Fruit fly (Drosophila melanogaster) whole organism, embryonic: ENCODE data around the gene Obp19b.

Experiments
- Aef1 ChIP-seq: fragments of 200-800 bp; sonication (Bioruptor generic); IDR thresholded peaks from 3 replicates; pipeline ENCODE4 v1.3.6; 2022; ENCODE audit warnings: missing biosample characterization, missing genetic modification characterization
- B-H2 ChIP-seq: fragments of 200-800 bp; sonication (Bioruptor generic); optimal IDR thresholded peaks from 2 replicates; lab custom pipeline; 2018; ENCODE audit warnings: missing biosample characterization, mild to moderate bottlenecking, missing genetic modification characterization
- CG10543 ChIP-seq: fragments of 200-800 bp; sonication (Bioruptor generic); optimal IDR thresholded peaks from 3 replicates; lab custom pipeline; 2017; ENCODE audit warnings: missing biosample characterization, mild to moderate bottlenecking, missing genetic modification characterization, moderate library complexity
- CG13123 ChIP-seq: fragments of 200-800 bp; sonication (Bioruptor generic); optimal IDR thresholded peaks from 2 replicates; lab custom pipeline; 2016; ENCODE audit warnings: missing biosample characterization, missing genetic modification characterization
- CG14050 ChIP-seq: fragments of 200-800 bp; sonication (Bioruptor generic); IDR thresholded peaks from 3 replicates; pipeline ENCODE4 v1.3.6; 2022; ENCODE audit warnings: missing biosample characterization, missing genetic modification characterization
- CG14965 ChIP-seq: fragments of 200-800 bp; sonication (Bioruptor generic); optimal IDR thresholded peaks from 2 replicates; lab custom pipeline; 2016; ENCODE audit warnings: missing biosample characterization, missing genetic modification characterization, borderline replicate concordance
- CG15011 ChIP-seq: fragments of 200-800 bp; sonication (Bioruptor generic); optimal IDR thresholded peaks from 3 replicates; lab custom pipeline; 2018; ENCODE audit warnings: missing biosample characterization, mild to moderate bottlenecking, missing genetic modification characterization
- CG1602 ChIP-seq: fragments of 200-800 bp; sonication (Bioruptor generic); optimal IDR thresholded peaks from 3 replicates; lab custom pipeline; 2016; ENCODE audit warnings: missing biosample characterization, missing genetic modification characterization
- CG16813 ChIP-seq: fragments of 200-800 bp; sonication (Bioruptor generic); IDR thresholded peaks from 3 replicates; pipeline ENCODE4 v1.3.6; 2022; ENCODE audit warnings: missing biosample characterization, missing genetic modification characterization; ENCODE audit not compliant: partially characterized antibody
- CG2129 ChIP-seq: fragments of 200-800 bp; sonication (Bioruptor generic); IDR thresholded peaks from 2 replicates; pipeline ENCODE4 v1.3.6; 2022; ENCODE audit warnings: missing biosample characterization, missing genetic modification characterization; ENCODE audit not compliant: partially characterized antibody
- CG2889 ChIP-seq: fragments of 200-800 bp; sonication (Bioruptor generic); IDR thresholded peaks from 3 replicates; pipeline ENCODE4 v1.3.6; 2022; ENCODE audit warnings: missing biosample characterization, missing genetic modification characterization
- CG30020 ChIP-seq: fragments of 200-800 bp; optimal IDR thresholded peaks from 2 replicates; lab custom pipeline; 2019; ENCODE audit warnings: missing biosample characterization, mild to moderate bottlenecking, missing genetic modification characterization, moderate library complexity
- CG32532 ChIP-seq: fragments of 200-800 bp; sonication (Bioruptor generic); IDR thresholded peaks from 2 replicates; pipeline ENCODE4 v1.3.6; 2022; ENCODE audit warnings: missing biosample characterization, missing genetic modification characterization
- CG42726 ChIP-seq: fragments of 200-800 bp; sonication (Bioruptor generic); IDR thresholded peaks from 2 replicates; pipeline ENCODE4 v1.3.6; 2022; ENCODE audit warnings: missing biosample characterization, missing genetic modification characterization; ENCODE audit not compliant: partially characterized antibody
- CG4360 ChIP-seq: fragments of 200-800 bp; sonication (Bioruptor generic); IDR thresholded peaks from 2 replicates; pipeline ENCODE4 v1.3.6; 2022; ENCODE audit warnings: missing biosample characterization, missing genetic modification characterization
- CG4404 ChIP-seq: fragments of 200-800 bp; sonication (Bioruptor generic); IDR thresholded peaks from 2 replicates; pipeline ENCODE4 v1.3.6; 2022; ENCODE audit warnings: missing biosample characterization, missing genetic modification characterization
- CG4707 ChIP-seq: fragments of 200-800 bp; sonication (Bioruptor generic); optimal IDR thresholded peaks from 2 replicates; lab custom pipeline; 2018; ENCODE audit warnings: missing biosample characterization, mild to moderate bottlenecking, missing genetic modification characterization, moderate library complexity
- CG4854 ChIP-seq: fragments of 200-800 bp; sonication (Bioruptor generic); optimal IDR thresholded peaks from 2 replicates; lab custom pipeline; 2016; ENCODE audit warnings: missing biosample characterization, missing genetic modification characterization, inconsistent platforms
- CG6689 ChIP-seq: fragments of 200-800 bp; sonication (Bioruptor generic); IDR thresholded peaks from 2 replicates; pipeline ENCODE4 v1.3.6; 2022; ENCODE audit warnings: missing biosample characterization, missing genetic modification characterization
- CG7963 ChIP-seq: fragments of 200-800 bp; sonication (Bioruptor generic); IDR thresholded peaks from 3 replicates; pipeline ENCODE4 v1.3.6; 2022; ENCODE audit warnings: missing biosample characterization, missing genetic modification characterization; ENCODE audit not compliant: partially characterized antibody
- CG9609 ChIP-seq: fragments of 200-800 bp; sonication (Bioruptor generic); optimal IDR thresholded peaks from 3 replicates; lab custom pipeline; 2016; ENCODE audit warnings: missing biosample characterization, missing genetic modification characterization
- Fer1 ChIP-seq: fragments of 200-800 bp; sonication (Bioruptor generic); optimal IDR thresholded peaks from 2 replicates; lab custom pipeline; 2017; ENCODE audit warnings: missing biosample characterization, mild to moderate bottlenecking, missing genetic modification characterization
- Gsc ChIP-seq: fragments of 200-800 bp; sonication (Bioruptor generic); IDR thresholded peaks from 2 replicates; pipeline ENCODE4 v1.3.6; 2022; ENCODE audit warnings: missing biosample characterization, missing genetic modification characterization
- H15 ChIP-seq: fragments of 200-800 bp; sonication (Bioruptor generic); IDR thresholded peaks from 3 replicates; pipeline ENCODE4 v1.3.6; 2022; ENCODE audit warnings: missing biosample characterization, missing genetic modification characterization
- Hmr ChIP-seq: fragments of 200-800 bp; sonication (Bioruptor generic); optimal IDR thresholded peaks from 3 replicates; lab custom pipeline; 2017; ENCODE audit warnings: mild to moderate bottlenecking, missing biosample characterization, missing genetic modification reagents, missing genetic modification characterization
- Hr39 ChIP-seq: fragments of >200 bp; optimal IDR thresholded peaks from 2 replicates; lab custom pipeline; 2017
- Lpt ChIP-seq: fragments of >200 bp; optimal IDR thresholded peaks from 2 replicates; lab custom pipeline; 2018; ENCODE audit warnings: missing biosample characterization, missing genetic modification characterization
- MTF-1 ChIP-seq: fragments of 200-800 bp; sonication (Bioruptor generic); optimal IDR thresholded peaks from 2 replicates; lab custom pipeline; 2018; ENCODE audit warnings: missing biosample characterization, mild to moderate bottlenecking, missing genetic modification characterization, borderline replicate concordance
- Nf-YC ChIP-seq: fragments of 200-800 bp; optimal IDR thresholded peaks from 3 replicates; lab custom pipeline; 2019; ENCODE audit warnings: missing biosample characterization, mild to moderate bottlenecking, missing genetic modification characterization, moderate library complexity
- NfI ChIP-seq: fragments of 200-800 bp; sonication (Bioruptor generic); optimal IDR thresholded peaks from 3 replicates; lab custom pipeline; 2018; ENCODE audit warnings: missing biosample characterization, mild to moderate bottlenecking, missing genetic modification characterization, moderate library complexity
- Poxn ChIP-seq: fragments of 200-800 bp; sonication (Bioruptor generic); IDR thresholded peaks from 2 replicates; pipeline ENCODE4 v1.3.6; 2022; ENCODE audit warnings: missing biosample characterization, missing genetic modification characterization
- Sox102F ChIP-seq: fragments of 200-800 bp; sonication (Bioruptor generic); optimal IDR thresholded peaks from 2 replicates; lab custom pipeline; 2018; ENCODE audit warnings: missing biosample characterization, mild to moderate bottlenecking, missing genetic modification characterization, moderate library complexity
- Sry-δ ChIP-seq: fragments of 200-800 bp; sonication (Bioruptor generic); optimal IDR thresholded peaks from 2 replicates; lab custom pipeline; 2016; ENCODE audit warnings: missing biosample characterization, missing genetic modification characterization
- Vsx1 ChIP-seq: fragments of 200-800 bp; sonication (Bioruptor generic); optimal IDR thresholded peaks from 2 replicates; lab custom pipeline; 2017; ENCODE audit warnings: missing biosample characterization, mild to moderate bottlenecking, missing genetic modification characterization, missing genetic modification reagents
- Xbp1 ChIP-seq: fragments of 200-800 bp; sonication (Bioruptor generic); optimal IDR thresholded peaks from 3 replicates; lab custom pipeline; 2016; ENCODE audit warnings: missing biosample characterization, mild to moderate bottlenecking, missing genetic modification characterization
- cg ChIP-seq: fragments of 200-800 bp; sonication (Bioruptor generic); optimal IDR thresholded peaks from 3 replicates; lab custom pipeline; 2019; ENCODE audit warnings: missing biosample characterization, mild to moderate bottlenecking, missing genetic modification characterization, moderate library complexity
- chm ChIP-seq: fragments of 200-800 bp; sonication (Bioruptor generic); IDR thresholded peaks from 2 replicates; pipeline ENCODE4 v1.3.6; 2022; ENCODE audit warnings: missing biosample characterization, missing genetic modification characterization
- corto ChIP-seq: fragments of 200-800 bp; sonication (Bioruptor generic); optimal IDR thresholded peaks from 2 replicates; lab custom pipeline; 2016; ENCODE audit warnings: missing biosample characterization, mild to moderate bottlenecking, missing genetic modification characterization, moderate library complexity
- crol ChIP-seq: fragments of 200-800 bp; sonication (Bioruptor generic); IDR thresholded peaks from 2 replicates; pipeline ENCODE4 v1.3.6; 2022; ENCODE audit warnings: missing biosample characterization, missing genetic modification characterization
- dmrt99B ChIP-seq: fragments of 200-800 bp; sonication (Bioruptor generic); optimal IDR thresholded peaks from 2 replicates; lab custom pipeline; 2018; ENCODE audit warnings: missing biosample characterization, mild to moderate bottlenecking, missing genetic modification characterization, moderate library complexity
- esg ChIP-seq: fragments of 200-800 bp; sonication (Bioruptor generic); conservative IDR thresholded peaks from 2 replicates; pipeline ENCODE4 v1.3.6; 2022; ENCODE audit warnings: missing biosample characterization, missing genetic modification characterization
- eyg ChIP-seq: fragments of 200-800 bp; sonication (Bioruptor generic); optimal IDR thresholded peaks from 3 replicates; lab custom pipeline; 2016; ENCODE audit warnings: missing biosample characterization, missing genetic modification characterization
- ftz-f1 ChIP-seq: fragments of 200-800 bp; sonication (Bioruptor generic); optimal IDR thresholded peaks from 2 replicates; lab custom pipeline; 2016; ENCODE audit warnings: missing biosample characterization, missing genetic modification characterization
- hbn ChIP-seq: fragments of 200-800 bp; sonication (Bioruptor generic); IDR thresholded peaks from 2 replicates; pipeline ENCODE4 v1.3.6; 2022; ENCODE audit warnings: missing biosample characterization, missing genetic modification characterization; ENCODE audit not compliant: partially characterized antibody
- maf-S ChIP-seq: fragments of 200-800 bp; sonication (Bioruptor generic); optimal IDR thresholded peaks from 2 replicates; lab custom pipeline; 2016; ENCODE audit warnings: missing biosample characterization, missing genetic modification characterization
- pzg ChIP-seq: fragments of 200-800 bp; sonication (Bioruptor generic); optimal IDR thresholded peaks from 3 replicates; lab custom pipeline; 2018; ENCODE audit warnings: missing biosample characterization, mild to moderate bottlenecking, missing genetic modification characterization, moderate library complexity
- sqz ChIP-seq: fragments of 200-800 bp; sonication (Bioruptor generic); optimal IDR thresholded peaks from 3 replicates; lab custom pipeline; 2018; ENCODE audit warnings: missing biosample characterization, mild to moderate bottlenecking, missing genetic modification characterization
- tgo ChIP-seq: fragments of 200-800 bp; sonication (Bioruptor generic); IDR thresholded peaks from 3 replicates; pipeline ENCODE4 v1.3.6; 2022; ENCODE audit warnings: missing biosample characterization, missing genetic modification characterization
- zfh1 ChIP-seq: fragments of 200-800 bp; sonication (Bioruptor generic); IDR thresholded peaks from 3 replicates; pipeline ENCODE4 v1.3.6; 2022; ENCODE audit warnings: missing biosample characterization, missing genetic modification characterization

Obp19b gene

dm6 chrX:20394066-20394913, 22.2 kb upstream of the Obp19b start, which contains the start of gene HERC2 (continued):
- TF ChIP-seq Fer1 (no peak), Vsx1 (no peak), zfh1 (GFP tag; lab: Robert Waterston, UW) (peak; percentile 50; the same call in 1 of the 3 replicates), Gsc (GFP tag; lab: Robert Waterston, UW) (no peak), Hr39 (lab: Kevin White, UChicago) (no peak), chm (GFP tag; lab: Robert Waterston, UW) (no peak), CG42726 (GFP tag; lab: Robert Waterston, UW) (peak; percentile 87), CG30020 (tag; lab: Kevin White, UChicago) (peak; percentile 46), CG15011 (GFP tag; lab: Kevin White, UChicago) (no peak), Poxn (no peak), CG14965 (GFP tag; lab: Kevin White, UChicago) (no peak), CG13123 (no peak), Aef1 (0 out of 3 replicates have a peak, but pooled peaks have one; percentile 39), hbn (GFP tag; lab: Robert Waterston, UW) (peak; percentile 82), dmrt99B (tag; lab: Kevin White, UChicago) (no peak), CG2889 (GFP tag; lab: Robert Waterston, UW) (0 out of 3 replicates have a peak, but pooled peaks have one; percentile 18), CG16813 (GFP tag; lab: Robert Waterston, UW) (peak; percentile 91), B-H2 (GFP tag; lab: Kevin White, UChicago) (no peak), NfI (GFP tag; lab: Kevin White, UChicago) (peak; percentile 22), maf-S (GFP tag; lab: Kevin White, UChicago) (peak; percentile 16), Hmr (peak; percentile 46), CG2129 (GFP tag; lab: Robert Waterston, UW) (peak; percentile 69), crol (peak; percentile 92), pzg (peak; percentile 70), CG14050 (no peak), corto (no peak), CG4404 (peak; percentile 45), CG6689 (GFP tag; lab: Robert Waterston, UW) (0 out of 2 replicates have a peak, but pooled peaks have one; percentile 31), tgo (GFP tag; lab: Robert Waterston, UW) (peak; percentile 66), Xbp1 (GFP tag; lab: Kevin White, UChicago) (peak; percentile 53), sqz (GFP tag; lab: Kevin White, UChicago) (no peak), MTF-1 (GFP tag; lab: Kevin White, UChicago) (no peak), cg (GFP tag; lab: Kevin White, UChicago) (peak; percentile 5), CG7963 (GFP tag; lab: Robert Waterston, UW) (peak; percentile 95), Nf-YC (tag; lab: Kevin White, UChicago) (no peak), CG32532 (GFP tag; lab: Robert Waterston, UW) (peak; percentile 75), Sry-δ (GFP tag; lab: Kevin White, UChicago) (peak; percentile 80), H15 (GFP tag; lab: Robert Waterston, UW) (peak; percentile 51; the same call in 1 of the 3 replicates), CG4854 (GFP tag; lab: Kevin White, UChicago) (no peak), CG4707 (GFP tag; lab: Kevin White, UChicago) (no peak), Lpt (GFP tag; lab: Kevin White, UChicago) (no peak), CG9609 (GFP tag; lab: Kevin White, UChicago) (peak; percentile 54), Sox102F (no peak), CG10543 (no peak), eyg (GFP tag; lab: Kevin White, UChicago) (no peak), CG4360 (GFP tag; lab: Robert Waterston, UW) (no peak), CG1602 (GFP tag; lab: Kevin White, UChicago) (peak; percentile 14), esg (GFP tag; lab: Robert Waterston, UW) (no peak; the same call in 1 of the 2 replicates), ftz-f1 (no peak)
